Fruit fly (Drosophila melanogaster): ENCODE results near the gene Ctl1.

DNA sequence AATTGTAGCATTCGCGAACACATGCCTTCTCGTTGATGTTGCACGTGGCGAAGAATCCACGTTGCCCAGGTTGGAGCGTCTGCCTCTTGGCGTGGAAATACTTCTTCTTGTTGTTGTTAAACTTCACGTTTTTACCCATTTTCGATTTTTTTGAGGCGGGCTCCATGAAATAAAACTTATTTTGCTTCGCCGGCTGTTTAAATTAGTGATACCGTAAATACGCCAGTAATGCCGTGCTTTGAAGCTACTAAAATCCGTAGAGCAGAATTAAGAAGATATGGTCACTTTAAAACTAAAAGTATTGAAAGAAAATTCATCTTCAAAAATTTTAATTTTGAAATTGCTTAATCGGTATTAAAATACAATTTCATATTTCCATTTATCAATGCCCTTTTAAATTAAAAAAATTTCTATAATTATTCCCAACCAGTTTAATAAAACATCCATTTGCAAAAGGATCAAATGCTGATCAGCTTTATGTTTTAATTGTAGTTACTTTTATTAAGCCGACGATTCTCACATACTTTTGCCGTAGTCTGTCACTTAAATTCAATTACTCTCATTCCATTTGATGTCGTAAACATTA, 44.4 kb downstream of the Ctl1 start, which contains the start of gene CG15014:
- TF ChIP-seq Snoo (tag; optimal IDR thresholded peaks at IDR 0.05) (no peak), EcR (GFP tag; optimal IDR thresholded peaks at IDR 0.05) (no peak), rn (GFP tag; IDR thresholded peaks at IDR 0.05) (no peak), CG17806 (tag; optimal IDR thresholded peaks at IDR 0.05) (no peak), gl (tag; optimal IDR thresholded peaks at IDR 0.05) (no peak), CG10348 (GFP tag; IDR thresholded peaks at IDR 0.05) (no peak), Pif1B (GFP tag; optimal IDR thresholded peaks at IDR 0.05) (no peak), fd96Ca (GFP tag; IDR thresholded peaks at IDR 0.05) (no peak), CG34367 (tag; optimal IDR thresholded peaks at IDR 0.05) (no peak), CG9948 (tag; optimal IDR thresholded peaks at IDR 0.05) (no peak), CG4496 (GFP tag; IDR thresholded peaks at IDR 0.05) (no peak), CG15710 (tag; optimal IDR thresholded peaks at IDR 0.05) (no peak), CG12605 (GFP tag; IDR thresholded peaks at IDR 0.05) (no peak)
